Worm (Caenorhabditis elegans): ENCODE results near the gene C34C6.10.

The C34C6.10 gene

DNA sequence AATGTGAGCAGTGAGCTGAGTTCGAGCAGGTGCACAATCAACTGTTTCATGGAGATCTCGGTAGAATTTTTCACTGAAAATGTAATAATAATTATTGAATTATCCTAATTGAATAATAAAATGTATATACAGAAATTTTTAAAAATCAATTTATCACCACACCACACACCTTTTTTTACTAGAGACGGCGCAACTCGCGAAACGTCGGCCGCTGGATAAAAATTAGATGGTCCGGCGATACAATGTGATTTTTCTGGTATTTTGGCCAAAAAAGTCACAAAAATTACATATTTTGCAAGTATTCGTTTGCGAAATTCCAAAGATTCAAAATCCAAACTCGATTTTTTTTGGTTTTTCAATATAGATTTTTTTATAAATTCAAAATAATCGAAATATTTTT lies 24.8 kb downstream of the C34C6.10 start (continued):
- TF ChIP-seq nhr-179 (tag; optimal IDR thresholded peaks at IDR 0.05) (no peak), ceh-58 (GFP tag; IDR thresholded peaks at IDR 0.05) (no peak), ztf-3 (GFP tag; optimal IDR thresholded peaks at IDR 0.05) (no peak), aptf-2 (GFP tag; conservative IDR thresholded peaks at IDR 0.05) (no peak), lsy-27 (tag; optimal IDR thresholded peaks at IDR 0.05; ENCODE audit: borderline replicate concordance, insufficient read depth) (no peak), unc-62 (GFP tag; optimal IDR thresholded peaks at IDR 0.05) (no peak), sea-2 (GFP tag; IDR thresholded peaks at IDR 0.05) (no peak), chd-7 (tag; optimal IDR thresholded peaks at IDR 0.05) (no peak), nhr-27 (tag; optimal IDR thresholded peaks at IDR 0.05) (no peak), ztf-22 (GFP tag; optimal IDR thresholded peaks at IDR 0.05) (no peak), F22D6.2 (tag; optimal IDR thresholded peaks at IDR 0.05) (no peak), snpc-1.1 (tag; optimal IDR thresholded peaks at IDR 0.05; ENCODE audit: insufficient read depth) (peak; percentile 93), somi-1 (GFP tag; optimal IDR thresholded peaks at IDR 0.05) (no peak), snpc-1.3 (tag; optimal IDR thresholded peaks at IDR 0.05; ENCODE audit: insufficient read depth) (peak; percentile 35), snpc-4 (GFP tag; optimal IDR thresholded peaks at IDR 0.05) (peak; percentile 86), snpc-4 (tag; optimal IDR thresholded peaks at IDR 0.05) (peak; percentile 71 to 92 (median 90)), tbx-9 (tag; optimal IDR thresholded peaks at IDR 0.05; ENCODE audit: borderline replicate concordance) (no peak), F57C9.4 (tag; optimal IDR thresholded peaks at IDR 0.05) (no peak), ztf-6 (GFP tag; IDR thresholded peaks at IDR 0.05) (no peak), snpc-3.4 (tag; optimal IDR thresholded peaks at IDR 0.05) (peak; percentile 89)

DNA sequence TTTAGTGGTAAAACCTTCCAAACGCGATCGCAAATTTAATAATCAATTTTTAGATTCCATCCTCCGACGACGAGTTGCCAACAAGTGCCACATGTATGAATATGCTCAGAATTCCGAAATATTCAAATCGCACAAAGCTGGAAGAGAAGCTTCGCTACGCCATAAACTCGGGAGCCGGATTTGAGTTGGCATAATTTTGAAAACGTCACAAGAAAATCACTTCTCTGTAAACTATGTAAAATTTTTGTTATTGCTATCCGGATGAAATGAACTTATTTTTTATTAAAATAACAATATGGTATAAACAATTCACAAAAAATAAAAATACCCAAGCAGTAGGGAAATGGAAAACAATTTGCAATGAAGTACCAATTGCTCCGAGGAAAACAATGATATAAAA lies 26.8 kb downstream of the C34C6.10 start:
- TF ChIP-seq F33H1.4 (GFP tag; IDR thresholded peaks at IDR 0.05) (no peak), dox-1 (GFP tag; IDR thresholded peaks at IDR 0.05) (no peak), snpc-1.3 (tag; optimal IDR thresholded peaks at IDR 0.05; ENCODE audit: insufficient read depth) (no peak), B0336.3 (GFP tag; IDR thresholded peaks at IDR 0.05) (peak; percentile 10; the same call in 1 of the 2 replicates), lin-54 (GFP tag; optimal IDR thresholded peaks at IDR 0.05) (no peak), die-1 (tag; optimal IDR thresholded peaks at IDR 0.05) (no peak), ceh-58 (GFP tag; IDR thresholded peaks at IDR 0.05) (no peak), him-1 (tag; optimal IDR thresholded peaks at IDR 0.05) (peak; percentile 91), Y53G8AR.9 (GFP tag; conservative IDR thresholded peaks at IDR 0.05) (no peak), ccch-3 (GFP tag; optimal IDR thresholded peaks at IDR 0.05) (no peak), pbrm-1 (GFP tag; IDR thresholded peaks at IDR 0.05) (no peak), T26A5.8 (tag; optimal IDR thresholded peaks at IDR 0.05) (no peak)

DNA sequence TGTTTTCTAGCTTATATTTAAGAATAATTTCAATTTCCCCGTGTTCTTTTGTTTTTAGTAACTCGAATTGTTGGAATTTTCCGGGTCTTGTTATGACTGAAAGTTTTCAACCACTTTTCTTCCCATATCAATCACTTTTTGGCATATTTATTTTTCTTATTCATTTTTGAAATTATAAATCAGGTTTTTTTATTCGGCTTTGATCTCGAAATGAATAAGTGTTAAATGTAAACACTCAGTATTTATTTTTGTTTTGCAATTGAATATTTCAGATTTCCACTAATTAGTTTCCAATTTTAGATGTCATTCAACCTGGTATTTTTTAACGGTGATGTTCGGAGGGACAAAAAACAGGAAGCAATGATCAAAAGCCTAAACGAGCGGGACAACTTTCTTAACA lies 31.1 kb downstream of the C34C6.10 start, which contains the start of gene etc-1:
Gene etc-1, plus strand, starts transcription at position 301 of the 400 bp plus-strand sequence.
- no peak for TF ChIP-seq mel-28 (tag; optimal IDR thresholded peaks at IDR 0.05; ENCODE audit: borderline replicate concordance)
- no peak for TF ChIP-seq F22D6.2 (tag; optimal IDR thresholded peaks at IDR 0.05)
- no peak for TF ChIP-seq ceh-58 (GFP tag; IDR thresholded peaks at IDR 0.05)
- TF ChIP-seq lin-26 (GFP tag; IDR thresholded peaks at IDR 0.05), result no peak
- no peak for TF ChIP-seq ztf-22 (GFP tag; optimal IDR thresholded peaks at IDR 0.05)
- no peak for TF ChIP-seq ZK185.1 (tag; optimal IDR thresholded peaks at IDR 0.05; ENCODE audit: poor library complexity, severe bottlenecking)
- TF ChIP-seq Y95B8A.8 (GFP tag; IDR thresholded peaks at IDR 0.05), result no peak
- no peak for TF ChIP-seq attf-5 (GFP tag; optimal IDR thresholded peaks at IDR 0.05)
- TF ChIP-seq lsl-1 (GFP tag; optimal IDR thresholded peaks at IDR 0.05), result no peak
- TF ChIP-seq mxl-1 (tag; optimal IDR thresholded peaks at IDR 0.05), result no peak
- no peak for TF ChIP-seq somi-1 (GFP tag; optimal IDR thresholded peaks at IDR 0.05)
- no peak for TF ChIP-seq ets-4 (GFP tag; optimal IDR thresholded peaks at IDR 0.05)
- TF ChIP-seq sptf-2 (GFP tag; optimal IDR thresholded peaks at IDR 0.05), result no peak
- no peak for TF ChIP-seq hlh-12 (tag; optimal IDR thresholded peaks at IDR 0.05)
- no peak for TF ChIP-seq cebp-2 (GFP tag; IDR thresholded peaks at IDR 0.05)
- TF ChIP-seq sdz-38 (tag; optimal IDR thresholded peaks at IDR 0.05), result no peak
- TF ChIP-seq madf-10 (tag; optimal IDR thresholded peaks at IDR 0.05), result no peak
- TF ChIP-seq attf-3 (GFP tag; conservative IDR thresholded peaks at IDR 0.05), result no peak
